Worm (Caenorhabditis elegans) whole organism, early embryonic: ENCODE results near the gene acs-3.

ENCODE experiments used
- B0310.2 ChIP-seq: sonication (generic microtip); optimal IDR thresholded peaks from 2 replicates; lab custom pipeline; 2016; ENCODE audit warnings: mild to moderate bottlenecking, missing genetic modification characterization, missing compliant biosample characterization
- aly-1 ChIP-seq: sonication (generic microtip); optimal IDR thresholded peaks from 2 replicates; lab custom pipeline; 2016; ENCODE audit warnings: missing genetic modification characterization, missing compliant biosample characterization
- ama-1 ChIP-seq: fragments of 150-350 bp; optimal IDR thresholded peaks from 2 replicates; lab custom pipeline; 2014
- ceh-13 ChIP-seq: fragments of 200-800 bp; sonication (Bioruptor generic); optimal IDR thresholded peaks from 2 replicates; lab custom pipeline; 2018; ENCODE audit warnings: mild to moderate bottlenecking, missing genetic modification characterization, missing compliant biosample characterization
- ceh-36 ChIP-seq: sonication (generic microtip); optimal IDR thresholded peaks from 2 replicates; lab custom pipeline; 2016; ENCODE audit warnings: missing genetic modification characterization, inconsistent platforms, missing compliant biosample characterization
- flt-1 ChIP-seq: fragments of 200-800 bp; sonication (Bioruptor generic); IDR thresholded peaks from 2 replicates; pipeline ENCODE4 v1.3.6; 2022; ENCODE audit warnings: missing genetic modification characterization, missing compliant biosample characterization
- hmg-4 ChIP-seq: fragments of 200-800 bp; sonication (Bioruptor generic); optimal IDR thresholded peaks from 2 replicates; lab custom pipeline; 2018; ENCODE audit warnings: mild to moderate bottlenecking, missing genetic modification characterization, missing compliant biosample characterization
- scrt-1 ChIP-seq: fragments of 200-800 bp; sonication (Bioruptor generic); IDR thresholded peaks from 2 replicates; pipeline ENCODE4 v1.3.6; 2022; ENCODE audit warnings: missing genetic modification characterization, missing compliant biosample characterization
- sea-1 ChIP-seq: fragments of 200-800 bp; sonication (Bioruptor generic); conservative IDR thresholded peaks from 2 replicates; pipeline ENCODE4 v1.3.6; 2022; ENCODE audit warnings: missing genetic modification characterization, missing compliant biosample characterization
- tbx-11 ChIP-seq: fragments of 200-800 bp; sonication (Bioruptor generic); IDR thresholded peaks from 2 replicates; pipeline ENCODE4 v1.3.6; 2022; ENCODE audit warnings: missing genetic modification characterization, missing compliant biosample characterization
- tra-4 ChIP-seq: sonication (generic microtip); optimal IDR thresholded peaks from 2 replicates; lab custom pipeline; 2017; ENCODE audit warnings: missing genetic modification characterization, missing compliant biosample characterization

ce11 chrV:1989220-1989619, 19.9 kb downstream of the acs-3 start:
- TF ChIP-seq aly-1 (tag; lab: Kevin White, UChicago) = no peak
- no peak for TF ChIP-seq flt-1 (GFP tag; lab: Robert Waterston, UW)
- TF ChIP-seq ama-1 (lab: Kevin White, UChicago) = no peak
- TF ChIP-seq tra-4 (tag; lab: Kevin White, UChicago) = no peak
- TF ChIP-seq hmg-4 (GFP tag; lab: Kevin White, UChicago) = no peak
- TF ChIP-seq scrt-1 (GFP tag; lab: Robert Waterston, UW) = no peak
- no peak for TF ChIP-seq B0310.2 (tag; lab: Kevin White, UChicago)
- no peak for TF ChIP-seq tbx-11 (GFP tag; lab: Robert Waterston, UW)
- TF ChIP-seq sea-1 (GFP tag; lab: Robert Waterston, UW) = no peak
- no peak for TF ChIP-seq ceh-36 (tag; lab: Kevin White, UChicago)
- no peak for TF ChIP-seq ceh-13 (GFP tag; lab: Kevin White, UChicago)
